Worm (Caenorhabditis elegans): ENCODE results near the gene scl-18.

Gene scl-18

DNA sequence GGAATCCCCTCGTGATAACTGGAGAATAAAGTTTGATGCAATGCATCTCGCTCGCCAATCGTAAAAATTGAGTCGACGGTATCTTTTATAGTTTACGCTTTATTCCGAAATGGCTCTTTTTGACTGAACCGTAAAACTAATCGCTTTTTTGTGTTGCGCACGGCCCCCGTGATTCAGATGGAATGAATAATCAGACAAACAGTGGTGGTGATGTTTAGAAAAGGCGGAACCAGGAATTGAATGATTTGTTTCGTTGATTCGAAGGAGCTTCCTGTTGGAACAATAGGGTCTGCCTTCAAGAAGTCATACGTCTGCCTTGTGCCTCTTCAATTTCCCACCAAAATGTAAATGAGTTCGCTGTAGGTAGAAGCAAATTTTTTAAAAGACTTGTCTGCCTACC is at the start of gene scl-18:
scl-18 (minus strand) TSS at position 101 of the 400 bp plus-strand sequence.
- no peak for TF ChIP-seq snpc-4 (tag; optimal IDR thresholded peaks at IDR 0.05)
- TF ChIP-seq ztf-11 (tag; optimal IDR thresholded peaks at IDR 0.05) = no peak
- no peak for TF ChIP-seq nhr-6 (tag; optimal IDR thresholded peaks at IDR 0.05)
- TF ChIP-seq Y55F3AM.14 (GFP tag; optimal IDR thresholded peaks at IDR 0.05) = no peak
- TF ChIP-seq nhr-10 (tag; optimal IDR thresholded peaks at IDR 0.05) = no peak
- TF ChIP-seq lin-39 (tag; optimal IDR thresholded peaks at IDR 0.05) = no peak
- no peak for TF ChIP-seq lin-13 (GFP tag; optimal IDR thresholded peaks at IDR 0.05)
- no peak for TF ChIP-seq alr-1 (tag; optimal IDR thresholded peaks at IDR 0.05)
- TF ChIP-seq ztf-4 (tag; optimal IDR thresholded peaks at IDR 0.05) = no peak
- no peak for TF ChIP-seq egl-27 (tag; optimal IDR thresholded peaks at IDR 0.05)
- TF ChIP-seq C34F6.9 (tag; optimal IDR thresholded peaks at IDR 0.05) = no peak
- no peak for TF ChIP-seq elt-3 (tag; optimal IDR thresholded peaks at IDR 0.05)
- no peak for TF ChIP-seq sem-4 (tag; optimal IDR thresholded peaks at IDR 0.05)
- TF ChIP-seq nhr-77 (tag; optimal IDR thresholded peaks at IDR 0.05) = no peak
- no peak for TF ChIP-seq fos-1 (tag; optimal IDR thresholded peaks at IDR 0.05)
- TF ChIP-seq nhr-21 (tag; optimal IDR thresholded peaks at IDR 0.05) = no peak
- TF ChIP-seq F13H6.1 (tag; optimal IDR thresholded peaks at IDR 0.05) = no peak
- no peak for TF ChIP-seq unc-62 (GFP tag; optimal IDR thresholded peaks at IDR 0.05)
- no peak for TF ChIP-seq elt-1 (tag; optimal IDR thresholded peaks at IDR 0.05)
- TF ChIP-seq skn-1 (tag; optimal IDR thresholded peaks at IDR 0.05) = no peak

DNA sequence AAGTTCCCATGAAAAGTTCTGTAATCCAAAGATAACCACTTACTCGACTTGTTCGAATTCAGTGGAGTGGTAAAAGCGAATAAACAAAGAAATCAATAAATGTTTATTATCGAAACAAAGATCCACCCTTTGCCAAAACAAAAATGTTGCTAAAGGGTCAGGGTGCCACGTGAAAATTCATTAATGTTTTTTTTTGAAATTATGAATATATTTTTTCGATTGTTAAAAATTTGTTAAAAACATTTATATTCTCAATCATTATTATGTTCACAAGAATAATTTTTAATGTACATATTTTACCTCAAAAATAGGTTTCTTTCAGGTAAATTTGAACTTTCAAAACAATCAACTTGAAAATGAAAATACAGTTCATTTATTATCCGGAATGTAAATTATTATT is 48.8 kb upstream of the scl-18 start, which contains the start of gene H01G02.4:
H01G02.4 (minus strand) TSS at position 101 of the 400 bp plus-strand sequence.
- TF ChIP-seq nhr-23 (tag; optimal IDR thresholded peaks at IDR 0.05) = no peak

DNA sequence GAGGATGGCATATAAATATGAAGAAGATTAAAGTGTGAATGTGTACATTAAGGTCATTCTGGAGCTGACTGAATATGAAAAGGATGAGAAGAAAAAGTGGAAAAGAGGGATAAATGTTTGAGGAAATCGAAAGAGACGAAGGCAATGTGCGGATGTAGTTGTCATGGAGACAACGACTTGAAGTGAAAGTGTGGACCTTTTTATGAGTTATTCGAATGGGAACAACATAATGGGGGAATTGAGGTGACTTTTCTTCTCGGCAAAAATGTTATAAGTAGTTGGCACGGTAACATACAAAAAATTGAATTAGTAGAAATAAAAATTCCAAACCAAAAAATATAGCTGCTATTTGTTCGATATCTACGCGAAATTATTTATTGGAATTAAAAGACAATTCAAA is 46.9 kb upstream of the scl-18 start, which contains the start of gene dyf-18:
dyf-18 (minus strand) TSS at position 101 of the 400 bp plus-strand sequence.
- TF ChIP-seq mab-5 (tag; optimal IDR thresholded peaks at IDR 0.05) (no peak), unc-62 (GFP tag; optimal IDR thresholded peaks at IDR 0.05) (no peak), R02D3.7 (tag; optimal IDR thresholded peaks at IDR 0.05) (no peak), nhr-23 (tag; optimal IDR thresholded peaks at IDR 0.05) (no peak)

DNA sequence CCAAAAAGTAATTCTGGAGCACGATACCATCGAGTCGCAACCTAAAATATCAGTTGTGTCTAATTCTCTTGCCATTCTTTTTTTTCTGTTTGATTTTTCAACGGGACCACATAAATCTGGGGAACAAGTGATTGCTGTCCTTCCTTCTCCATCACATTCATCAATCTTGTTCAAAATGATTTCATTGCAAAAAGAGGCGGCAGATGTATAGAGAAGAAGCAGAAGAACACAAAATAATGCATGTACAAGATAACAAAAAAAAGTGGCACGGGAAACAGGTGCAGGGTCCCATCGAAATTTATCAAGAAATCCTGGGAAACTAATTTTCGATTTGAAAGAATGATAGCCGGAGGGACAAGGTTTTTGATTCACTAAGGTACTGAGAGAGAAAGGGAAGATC is 45.0 kb upstream of the scl-18 start:
- TF ChIP-seq ceh-82 (tag; optimal IDR thresholded peaks at IDR 0.05) = no peak
- no peak for TF ChIP-seq aly-2 (tag; optimal IDR thresholded peaks at IDR 0.05)
- no peak for TF ChIP-seq sma-3 (GFP tag; optimal IDR thresholded peaks at IDR 0.05)
- TF ChIP-seq ztf-11 (tag; optimal IDR thresholded peaks at IDR 0.05) = no peak
- peak; percentile 18 for TF ChIP-seq F13H6.1 (tag; optimal IDR thresholded peaks at IDR 0.05)
- TF ChIP-seq nhr-23 (tag; optimal IDR thresholded peaks at IDR 0.05) = no peak
- TF ChIP-seq mab-5 (tag; optimal IDR thresholded peaks at IDR 0.05) = no peak
- no peak for TF ChIP-seq crh-2 (tag; optimal IDR thresholded peaks at IDR 0.05)
- TF ChIP-seq lin-39 (tag; optimal IDR thresholded peaks at IDR 0.05) = no peak

DNA sequence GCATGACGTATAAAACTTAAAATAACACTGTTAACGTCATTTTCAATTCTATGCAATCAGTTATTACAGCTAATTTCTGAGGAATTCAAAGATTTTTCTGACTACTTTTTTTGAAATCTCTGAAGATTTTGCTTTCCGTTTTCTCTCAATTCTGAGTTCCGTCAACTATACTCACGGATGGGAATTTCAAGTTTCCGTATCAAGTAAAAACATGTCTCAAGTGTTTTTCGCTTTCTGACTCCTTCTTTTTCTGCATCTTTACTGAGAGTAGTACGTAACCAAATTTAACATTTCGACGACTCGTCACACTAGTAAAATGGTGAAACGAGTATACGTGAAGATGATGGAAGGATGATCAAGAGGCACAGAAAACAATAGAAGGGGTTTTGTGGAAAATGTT is 42.6 kb upstream of the scl-18 start:
- TF ChIP-seq nhr-23 (tag; optimal IDR thresholded peaks at IDR 0.05) (no peak), mdl-1 (tag; optimal IDR thresholded peaks at IDR 0.05) (no peak), sma-3 (GFP tag; optimal IDR thresholded peaks at IDR 0.05) (no peak), lin-11 (tag; optimal IDR thresholded peaks at IDR 0.05) (no peak), lsy-2 (tag; optimal IDR thresholded peaks at IDR 0.05) (no peak), mbf-1 (tag; optimal IDR thresholded peaks at IDR 0.05) (no peak), alr-1 (tag; optimal IDR thresholded peaks at IDR 0.05) (no peak), aly-2 (tag; optimal IDR thresholded peaks at IDR 0.05) (no peak), ceh-82 (tag; optimal IDR thresholded peaks at IDR 0.05) (no peak), ZK546.5 (tag; optimal IDR thresholded peaks at IDR 0.05) (no peak), R02D3.7 (tag; optimal IDR thresholded peaks at IDR 0.05) (no peak), egl-27 (tag; optimal IDR thresholded peaks at IDR 0.05) (no peak), fos-1 (tag; optimal IDR thresholded peaks at IDR 0.05) (no peak), elt-3 (tag; optimal IDR thresholded peaks at IDR 0.05) (no peak), lin-39 (tag; optimal IDR thresholded peaks at IDR 0.05) (no peak)

DNA sequence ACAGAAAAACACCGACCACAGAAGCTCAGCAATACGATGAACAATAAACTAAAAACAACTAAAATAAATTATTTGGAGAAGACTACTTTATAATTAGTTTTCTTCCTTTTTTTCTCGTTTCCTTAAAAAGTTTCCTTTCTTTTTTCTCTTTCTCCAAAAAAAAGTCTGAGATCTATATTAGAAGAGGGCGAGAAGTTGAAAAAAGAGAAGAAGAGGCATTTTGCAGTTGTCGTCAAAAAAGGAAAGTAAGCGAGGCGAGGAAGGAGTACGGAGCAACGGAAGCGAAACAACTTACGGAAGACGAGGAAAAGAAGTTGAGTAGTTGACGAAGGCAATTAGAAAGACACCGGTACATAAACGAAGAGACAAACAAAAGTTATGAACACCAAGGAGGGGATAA is 41.7 kb upstream of the scl-18 start:
- TF ChIP-seq nhr-129 (tag; optimal IDR thresholded peaks at IDR 0.05) (no peak), nhr-23 (tag; optimal IDR thresholded peaks at IDR 0.05) (no peak), ZK546.5 (tag; optimal IDR thresholded peaks at IDR 0.05) (no peak), nhr-25 (tag; optimal IDR thresholded peaks at IDR 0.05) (no peak), alr-1 (tag; optimal IDR thresholded peaks at IDR 0.05) (no peak), sma-9 (GFP tag; optimal IDR thresholded peaks at IDR 0.05) (no peak), sma-9 (tag; optimal IDR thresholded peaks at IDR 0.05) (no peak), snpc-4 (tag; optimal IDR thresholded peaks at IDR 0.05) (no peak), egl-27 (tag; optimal IDR thresholded peaks at IDR 0.05) (no peak), sem-4 (tag; optimal IDR thresholded peaks at IDR 0.05) (no peak), zag-1 (tag; optimal IDR thresholded peaks at IDR 0.05) (no peak), aly-2 (tag; optimal IDR thresholded peaks at IDR 0.05) (no peak), gmeb-1 (tag; optimal IDR thresholded peaks at IDR 0.05) (no peak), blmp-1 (tag; optimal IDR thresholded peaks at IDR 0.05; ENCODE audit: insufficient read depth) (no peak), crh-2 (tag; optimal IDR thresholded peaks at IDR 0.05) (no peak), nhr-6 (tag; optimal IDR thresholded peaks at IDR 0.05) (no peak), nhr-237 (tag; optimal IDR thresholded peaks at IDR 0.05) (no peak), lsy-2 (tag; optimal IDR thresholded peaks at IDR 0.05) (no peak)
